Fruit fly (Drosophila melanogaster) whole organism, embryonic: ENCODE measurements around the gene CG33552.
A peak's percentile ranks its signal among the peaks of the same experiment; 100 is the strongest.

Source experiments
- Aef1 ChIP-seq: fragments of 200-800 bp; sonication (Bioruptor generic); IDR thresholded peaks from 3 replicates; pipeline ENCODE4 v1.3.6; 2022; ENCODE audit warnings: missing biosample characterization, missing genetic modification characterization
- B-H1 ChIP-seq: fragments of 200-800 bp; sonication (Bioruptor generic); IDR thresholded peaks from 3 replicates; pipeline ENCODE4 v1.3.6; 2022; ENCODE audit warnings: missing biosample characterization, missing genetic modification characterization
- B-H2 ChIP-seq: fragments of 200-800 bp; sonication (Bioruptor generic); optimal IDR thresholded peaks from 2 replicates; lab custom pipeline; 2018; ENCODE audit warnings: missing biosample characterization, mild to moderate bottlenecking, missing genetic modification characterization
- CG10543 ChIP-seq: fragments of 200-800 bp; sonication (Bioruptor generic); optimal IDR thresholded peaks from 3 replicates; lab custom pipeline; 2017; ENCODE audit warnings: missing biosample characterization, mild to moderate bottlenecking, missing genetic modification characterization, moderate library complexity
- CG12659 ChIP-seq: fragments of 200-800 bp; sonication (Bioruptor generic); optimal IDR thresholded peaks from 3 replicates; lab custom pipeline; 2017; ENCODE audit warnings: mild to moderate bottlenecking, missing biosample characterization, missing genetic modification reagents, missing genetic modification characterization
- CG12942 ChIP-seq: fragments of 200-800 bp; sonication (Bioruptor generic); optimal IDR thresholded peaks from 3 replicates; lab custom pipeline; 2016; ENCODE audit warnings: missing biosample characterization, missing genetic modification characterization
- CG13123 ChIP-seq: fragments of 200-800 bp; sonication (Bioruptor generic); optimal IDR thresholded peaks from 2 replicates; lab custom pipeline; 2016; ENCODE audit warnings: missing biosample characterization, missing genetic modification characterization
- CG1603 ChIP-seq: fragments of 200-800 bp; sonication (Bioruptor generic); optimal IDR thresholded peaks from 2 replicates; lab custom pipeline; 2019; ENCODE audit warnings: missing biosample characterization, mild to moderate bottlenecking, missing genetic modification characterization, moderate library complexity
- CG16815 ChIP-seq: fragments of 200-800 bp; sonication (Bioruptor generic); optimal IDR thresholded peaks from 3 replicates; lab custom pipeline; 2017; ENCODE audit warnings: missing biosample characterization, mild to moderate bottlenecking, missing genetic modification characterization
- CG18011 ChIP-seq: fragments of 200-800 bp; sonication (Bioruptor generic); optimal IDR thresholded peaks from 2 replicates; lab custom pipeline; 2017; ENCODE audit warnings: missing biosample characterization, missing genetic modification characterization, mild to moderate bottlenecking, moderate library complexity, missing genotype
- CG2202 ChIP-seq: fragments of 200-800 bp; sonication (Bioruptor generic); optimal IDR thresholded peaks from 2 replicates; lab custom pipeline; 2018; ENCODE audit warnings: missing biosample characterization, mild to moderate bottlenecking, missing genetic modification characterization
- CG30020 ChIP-seq: fragments of 200-800 bp; optimal IDR thresholded peaks from 2 replicates; lab custom pipeline; 2019; ENCODE audit warnings: missing biosample characterization, mild to moderate bottlenecking, missing genetic modification characterization, moderate library complexity
- CG30431 ChIP-seq: fragments of 200-800 bp; sonication (Bioruptor generic); optimal IDR thresholded peaks from 2 replicates; lab custom pipeline; 2017; ENCODE audit warnings: missing biosample characterization, missing genetic modification characterization
- CG3281 ChIP-seq: fragments of 200-800 bp; sonication (Bioruptor generic); optimal IDR thresholded peaks from 3 replicates; lab custom pipeline; 2017; ENCODE audit warnings: missing biosample characterization, mild to moderate bottlenecking, missing genetic modification characterization
- CG3995 ChIP-seq: fragments of 200-800 bp; sonication (Bioruptor generic); optimal IDR thresholded peaks from 3 replicates; lab custom pipeline; 2016; ENCODE audit warnings: missing biosample characterization, missing genetic modification characterization
- CG6654 ChIP-seq: fragments of 200-800 bp; sonication (Bioruptor generic); optimal IDR thresholded peaks from 2 replicates; lab custom pipeline; 2017; ENCODE audit warnings: missing biosample characterization, mild to moderate bottlenecking, missing genetic modification characterization
- CG9797 ChIP-seq: fragments of 200-800 bp; sonication (Bioruptor generic); optimal IDR thresholded peaks from 3 replicates; lab custom pipeline; 2018; ENCODE audit warnings: missing biosample characterization, mild to moderate bottlenecking, missing genetic modification characterization
- D ChIP-seq, 2 experiments: fragments of 200-800 bp in 1 of 2; fragments of >200 bp in 1 of 2; sonication (Bioruptor generic) in 1 of 2; optimal IDR thresholded peaks; 2 replicates in 1 of 2; 3 replicates in 1 of 2; lab custom pipeline; 2017; ENCODE audit warnings: mild to moderate bottlenecking in 1 of 2, missing biosample characterization in 1 of 2, missing genetic modification characterization in 1 of 2, missing genetic modification reagents in 1 of 2
- Deaf1 ChIP-seq: fragments of 200-800 bp; optimal IDR thresholded peaks from 3 replicates; lab custom pipeline; 2019; ENCODE audit warnings: missing biosample characterization, mild to moderate bottlenecking, missing genetic modification characterization, moderate library complexity
- Dfd ChIP-seq, 2 experiments: fragments of >200 bp; optimal IDR thresholded peaks; 2 replicates each; lab custom pipeline; 2017; ENCODE audit warnings: missing biosample characterization in 2 of 2, missing genetic modification characterization in 2 of 2
- E2f2 ChIP-seq: fragments of 200-800 bp; sonication (Bioruptor generic); IDR thresholded peaks from 2 replicates; pipeline ENCODE4 v1.3.6; 2022; ENCODE audit warnings: missing biosample characterization, missing genetic modification characterization
- H2.0 ChIP-seq: fragments of 200-800 bp; sonication (Bioruptor generic); IDR thresholded peaks from 2 replicates; pipeline ENCODE4 v1.3.6; 2022; ENCODE audit warnings: missing biosample characterization, missing genetic modification characterization
- MBD-R2 ChIP-seq: fragments of 200-800 bp; sonication (Bioruptor generic); IDR thresholded peaks from 2 replicates; pipeline ENCODE4 v1.3.6; 2022; ENCODE audit warnings: missing biosample characterization, missing genetic modification characterization
- Med ChIP-seq: fragments of 200-800 bp; sonication (Bioruptor generic); peaks from one replicate; lab custom pipeline; 2016; ENCODE audit warnings: missing biosample characterization, missing genetic modification characterization, mild to moderate bottlenecking, inconsistent platforms, moderate library complexity
- PHDP ChIP-seq: fragments of 200-800 bp; sonication (Bioruptor generic); optimal IDR thresholded peaks from 3 replicates; lab custom pipeline; 2018; ENCODE audit warnings: missing biosample characterization, mild to moderate bottlenecking, missing genetic modification characterization, moderate library complexity
- Sin3A ChIP-seq: fragments of >200 bp; optimal IDR thresholded peaks from 2 replicates; lab custom pipeline; 2018
- Trl ChIP-seq, 3 experiments: fragments of >200 bp in 2 of 3; fragments of 200-800 bp in 1 of 3; sonication (Bioruptor generic) in 1 of 3; optimal IDR thresholded peaks; 2 replicates in 1 of 3; 3 replicates in 2 of 3; lab custom pipeline; 2016 to 2017; ENCODE audit warnings: missing biosample characterization in 1 of 3, missing genetic modification characterization in 1 of 3
- YL-1 ChIP-seq: fragments of 200-800 bp; sonication (Bioruptor generic); optimal IDR thresholded peaks from 3 replicates; lab custom pipeline; 2017; ENCODE audit warnings: missing biosample characterization, mild to moderate bottlenecking, missing genetic modification characterization
- ato ChIP-seq: fragments of 200-800 bp; sonication (Bioruptor generic); IDR thresholded peaks from 2 replicates; pipeline ENCODE4 v1.3.6; 2022; ENCODE audit warnings: missing biosample characterization, missing genetic modification characterization; ENCODE audit not compliant: partially characterized antibody
- caup ChIP-seq: fragments of 200-800 bp; sonication (Bioruptor generic); optimal IDR thresholded peaks from 3 replicates; lab custom pipeline; 2017; ENCODE audit warnings: missing biosample characterization, mild to moderate bottlenecking, missing genetic modification characterization, moderate library complexity; ENCODE audit not compliant: severe bottlenecking
- cg ChIP-seq: fragments of 200-800 bp; sonication (Bioruptor generic); optimal IDR thresholded peaks from 3 replicates; lab custom pipeline; 2019; ENCODE audit warnings: missing biosample characterization, mild to moderate bottlenecking, missing genetic modification characterization, moderate library complexity
- chinmo ChIP-seq: fragments of 200-800 bp; sonication (Bioruptor generic); IDR thresholded peaks from 4 replicates; pipeline ENCODE4 v1.3.6; 2022; ENCODE audit warnings: missing biosample characterization, missing genetic modification characterization; ENCODE audit not compliant: partially characterized antibody
- dmrt11E ChIP-seq: fragments of 200-800 bp; sonication (Bioruptor generic); optimal IDR thresholded peaks from 3 replicates; lab custom pipeline; 2018; ENCODE audit warnings: missing biosample characterization, mild to moderate bottlenecking, missing genetic modification characterization, moderate library complexity
- fd96Cb ChIP-seq: fragments of 200-800 bp; sonication (Bioruptor generic); optimal IDR thresholded peaks from 2 replicates; lab custom pipeline; 2018; ENCODE audit warnings: missing biosample characterization, mild to moderate bottlenecking, missing genetic modification characterization, moderate library complexity
- gt ChIP-seq: fragments of 200-800 bp; sonication (Bioruptor generic); IDR thresholded peaks from 2 replicates; pipeline ENCODE4 v1.3.6; 2022; ENCODE audit warnings: missing biosample characterization, missing genetic modification characterization
- inv ChIP-seq: fragments of 200-800 bp; sonication (Bioruptor generic); IDR thresholded peaks from 2 replicates; pipeline ENCODE4 v1.3.6; 2022; ENCODE audit warnings: missing biosample characterization, missing genetic modification characterization; ENCODE audit not compliant: partially characterized antibody
- lab ChIP-seq: fragments of 200-800 bp; sonication (Bioruptor generic); optimal IDR thresholded peaks from 3 replicates; lab custom pipeline; 2017; ENCODE audit warnings: missing biosample characterization, missing genetic modification characterization, mild to moderate bottlenecking, moderate library complexity, missing genetic modification reagents
- lbe ChIP-seq: fragments of 200-800 bp; sonication (Bioruptor generic); optimal IDR thresholded peaks from 2 replicates; lab custom pipeline; 2016; ENCODE audit warnings: missing biosample characterization, mild to moderate bottlenecking, missing genetic modification characterization
- pfk ChIP-seq: fragments of 200-800 bp; sonication (Bioruptor generic); optimal IDR thresholded peaks from 2 replicates; lab custom pipeline; 2018; ENCODE audit warnings: missing biosample characterization, mild to moderate bottlenecking, missing genetic modification characterization, moderate library complexity
- psq ChIP-seq: fragments of 200-800 bp; sonication (Bioruptor generic); optimal IDR thresholded peaks from 2 replicates; lab custom pipeline; 2017; ENCODE audit warnings: missing biosample characterization, missing genetic modification characterization
- ro ChIP-seq: fragments of 200-800 bp; sonication (Bioruptor generic); IDR thresholded peaks from 2 replicates; pipeline ENCODE4 v1.3.6; 2022; ENCODE audit warnings: missing biosample characterization, missing genetic modification characterization
- sr ChIP-seq: fragments of 200-800 bp; sonication (Bioruptor generic); IDR thresholded peaks from 3 replicates; pipeline ENCODE4 v1.3.6; 2022; ENCODE audit warnings: missing biosample characterization, missing genetic modification characterization
- stwl ChIP-seq: fragments of 200-800 bp; sonication (Bioruptor generic); optimal IDR thresholded peaks from 3 replicates; lab custom pipeline; 2018; ENCODE audit warnings: missing biosample characterization, mild to moderate bottlenecking, missing genetic modification characterization, moderate library complexity
- tap ChIP-seq: fragments of 200-800 bp; optimal IDR thresholded peaks from 3 replicates; lab custom pipeline; 2019; ENCODE audit warnings: missing biosample characterization, mild to moderate bottlenecking, missing genetic modification characterization, moderate library complexity
- tna ChIP-seq: fragments of 200-800 bp; sonication (Bioruptor generic); IDR thresholded peaks from 2 replicates; pipeline ENCODE4 v1.3.6; 2022; ENCODE audit warnings: missing biosample characterization, missing genetic modification characterization; ENCODE audit not compliant: partially characterized antibody
- unc-4 ChIP-seq: fragments of 200-800 bp; sonication (Bioruptor generic); IDR thresholded peaks from 2 replicates; pipeline ENCODE4 v1.3.6; 2022; ENCODE audit warnings: missing biosample characterization, missing genetic modification characterization; ENCODE audit not compliant: partially characterized antibody

The CG33552 gene

dm6 chr2L:16689800-16690618 is 7.7 kb downstream of the CG33552 start (continued):
- TF ChIP-seq gt, result no peak
- TF ChIP-seq tap (tag; lab: Kevin White, UChicago), result no peak
- TF ChIP-seq tna (GFP tag; lab: Robert Waterston, UW), result no peak
- no peak for TF ChIP-seq Aef1 (GFP tag; lab: Robert Waterston, UW)
- TF ChIP-seq PHDP, result peak; percentile 29
- no peak for TF ChIP-seq B-H1
- no peak for TF ChIP-seq CG12942
- TF ChIP-seq CG30431 (GFP tag; lab: Kevin White, UChicago), result peak; percentile 4

dm6 chr2L:16690619-16690908 is 8.3 kb downstream of the CG33552 start:
- TF ChIP-seq sr (GFP tag; lab: Robert Waterston, UW) (no peak), Med (GFP tag; lab: Kevin White, UChicago) (no peak), CG2202 (tag; lab: Kevin White, UChicago) (no peak), lbe (GFP tag; lab: Kevin White, UChicago) (no peak), Deaf1 (tag; lab: Kevin White, UChicago) (peak; percentile 74), D (optimal IDR thresholded peaks at IDR 0.05; lab: Kevin White, UChicago) (no peak), D (GFP tag; optimal IDR thresholded peaks at IDR 0.05; lab: Kevin White, UChicago) (no peak), CG18011 (GFP tag; lab: Kevin White, UChicago) (no peak), CG13123 (GFP tag; lab: Kevin White, UChicago) (no peak), unc-4 (GFP tag; lab: Robert Waterston, UW) (no peak), cg (peak; percentile 6), lab (GFP tag; lab: Kevin White, UChicago) (no peak), CG6654 (GFP tag; lab: Kevin White, UChicago) (no peak), Trl (optimal IDR thresholded peaks at IDR 0.05; lab: Kevin White, UChicago) (peak in 1 of 2 experiments; percentile 59), Trl (GFP tag; optimal IDR thresholded peaks at IDR 0.05; lab: Kevin White, UChicago) (no peak), caup (GFP tag; lab: Kevin White, UChicago) (no peak), stwl (tag; lab: Kevin White, UChicago) (peak; percentile 23), chinmo (GFP tag; lab: Robert Waterston, UW) (0 out of 4 replicates have a peak, but pooled peaks have one; percentile 40), ro (no peak), fd96Cb (tag; lab: Kevin White, UChicago) (no peak), pfk (GFP tag; lab: Kevin White, UChicago) (peak; percentile 88), CG9797 (no peak), H2.0 (no peak), Dfd (GFP tag; optimal IDR thresholded peaks at IDR 0.05; lab: Kevin White, UChicago) (no peak), ato (GFP tag; lab: Robert Waterston, UW) (no peak)
- TF ChIP-seq, all 482 proteins: peak for 6

dm6 chr2L:16703008-16703510 is 20.8 kb downstream of the CG33552 start:
- peak; percentile 8 for TF ChIP-seq B-H2 (GFP tag; lab: Kevin White, UChicago)
- peak; percentile 20; the same call in 1 of the 2 replicates for TF ChIP-seq E2f2 (GFP tag; lab: Robert Waterston, UW)
- TF ChIP-seq dmrt11E (tag; lab: Kevin White, UChicago), result no peak
- no peak for TF ChIP-seq CG3281 (GFP tag; lab: Kevin White, UChicago)
- TF ChIP-seq psq (GFP tag; lab: Kevin White, UChicago), result no peak
- TF ChIP-seq CG10543 (GFP tag; lab: Kevin White, UChicago), result no peak
- TF ChIP-seq CG1603 (tag; lab: Kevin White, UChicago), result peak; percentile 48
- TF ChIP-seq MBD-R2 (GFP tag; lab: Robert Waterston, UW), result peak; percentile 62
- TF ChIP-seq fd96Cb (tag; lab: Kevin White, UChicago), result no peak
- no peak for TF ChIP-seq inv (GFP tag; lab: Robert Waterston, UW)
- no peak for TF ChIP-seq CG16815 (GFP tag; lab: Kevin White, UChicago)
- TF ChIP-seq CG12659 (GFP tag; lab: Kevin White, UChicago), result no peak
- peak; percentile 22 for TF ChIP-seq YL-1 (GFP tag; lab: Kevin White, UChicago)
- peak; percentile 94 for TF ChIP-seq CG30020 (tag; lab: Kevin White, UChicago)
- no peak for TF ChIP-seq Sin3A
- no peak for TF ChIP-seq CG3995 (GFP tag; lab: Kevin White, UChicago)
